Fruit fly (Drosophila melanogaster): ENCODE measurements around the gene Hipk.

Gene Hipk

dm6 chr3L:629916-630663, 87.2 kb downstream of the Hipk start (continued):
- TF ChIP-seq cas (GFP tag; IDR thresholded peaks at IDR 0.05) (peak; percentile 37; the same call in 1 of the 2 replicates), bab2 (GFP tag; optimal IDR thresholded peaks at IDR 0.05) (no peak), amos (GFP tag; IDR thresholded peaks at IDR 0.05; ENCODE audit: partially characterized antibody) (no peak; the same call in 1 of the 2 replicates), pum (GFP tag; optimal IDR thresholded peaks at IDR 0.05) (no peak), CG10462 (GFP tag; optimal IDR thresholded peaks at IDR 0.05) (peak; percentile 35), HmgZ (tag; optimal IDR thresholded peaks at IDR 0.05) (peak; percentile 9), CG3847 (GFP tag; IDR thresholded peaks at IDR 0.05) (peak; percentile 40; the same call in 1 of the 2 replicates), row (GFP tag; IDR thresholded peaks at IDR 0.05) (peak; percentile 87), sob (GFP tag; IDR thresholded peaks at IDR 0.05) (peak; percentile 71), Dip3 (GFP tag; optimal IDR thresholded peaks at IDR 0.05) (peak; percentile 9), Oli (tag; optimal IDR thresholded peaks at IDR 0.05) (peak; percentile 15), al (GFP tag; IDR thresholded peaks at IDR 0.05) (peak; percentile 62), Usf (GFP tag; optimal IDR thresholded peaks at IDR 0.05) (no peak), Taf1 (GFP tag; IDR thresholded peaks at IDR 0.05) (peak; percentile 48), PHDP (tag; optimal IDR thresholded peaks at IDR 0.05) (peak; percentile 48), repo (GFP tag; optimal IDR thresholded peaks at IDR 0.05) (no peak), ase (GFP tag; IDR thresholded peaks at IDR 0.05) (peak; percentile 72; the same call in 2 of the 3 replicates), schlank (tag; optimal IDR thresholded peaks at IDR 0.05) (no peak), CG10267 (tag; optimal IDR thresholded peaks at IDR 0.05) (peak; percentile 12), Rfx (GFP tag; IDR thresholded peaks at IDR 0.05) (peak; percentile 79), grau (tag; optimal IDR thresholded peaks at IDR 0.05) (peak; percentile 96), CG13287 (GFP tag; IDR thresholded peaks at IDR 0.05; ENCODE audit: partially characterized antibody) (0 out of 2 replicates have a peak, but pooled peaks have one; percentile 16), crp (GFP tag; optimal IDR thresholded peaks at IDR 0.05) (peak in 1 of 2 experiments; percentile 68), CG2678 (tag; optimal IDR thresholded peaks at IDR 0.05) (peak; percentile 58), CG30403 (GFP tag; optimal IDR thresholded peaks at IDR 0.05) (peak; percentile 68), gcm (GFP tag; optimal IDR thresholded peaks at IDR 0.05) (no peak), phol (tag; optimal IDR thresholded peaks at IDR 0.05) (peak; percentile 36), H2.0 (GFP tag; IDR thresholded peaks at IDR 0.05) (0 out of 2 replicates have a peak, but pooled peaks have one; percentile 24), ro (GFP tag; IDR thresholded peaks at IDR 0.05) (no peak), D19A (tag; optimal IDR thresholded peaks at IDR 0.05) (peak; percentile 21), CG12769 (tag; optimal IDR thresholded peaks at IDR 0.05) (peak; percentile 30), pho (GFP tag; optimal IDR thresholded peaks at IDR 0.05) (no peak), CG8388 (GFP tag; optimal IDR thresholded peaks at IDR 0.05) (peak; percentile 25), pan (optimal IDR thresholded peaks at IDR 0.05) (no peak), pan (GFP tag; optimal IDR thresholded peaks at IDR 0.05 in 1 of 2, IDR thresholded peaks at IDR 0.05 in 1 of 2) (peak in 1 of 2 experiments; percentile 71), CG12104 (GFP tag; optimal IDR thresholded peaks at IDR 0.05) (peak; percentile 36), CG18262 (tag; optimal IDR thresholded peaks at IDR 0.05) (peak; percentile 40), HLH3B (GFP tag; IDR thresholded peaks at IDR 0.05) (peak; percentile 52; the same call in 1 of the 2 replicates), CG7556 (GFP tag; optimal IDR thresholded peaks at IDR 0.05) (peak; percentile 57), Med (GFP tag) (peak; percentile 72), lov (optimal IDR thresholded peaks at IDR 0.05) (no peak), lov (GFP tag; IDR thresholded peaks at IDR 0.05) (peak; percentile 72; the same call in 1 of the 3 replicates), ranshi (GFP tag; IDR thresholded peaks at IDR 0.05) (0 out of 2 replicates have a peak, but pooled peaks have one; percentile 55), ewg (GFP tag; optimal IDR thresholded peaks at IDR 0.05) (peak; percentile 70), CG14667 (GFP tag; IDR thresholded peaks at IDR 0.05) (peak; percentile 56), CG33557 (GFP tag; optimal IDR thresholded peaks at IDR 0.05) (no peak), esg (GFP tag; conservative IDR thresholded peaks at IDR 0.05) (peak; percentile 32; the same call in 1 of the 2 replicates), mam (GFP tag; optimal IDR thresholded peaks at IDR 0.05) (peak; percentile 9), emc (GFP tag; optimal IDR thresholded peaks at IDR 0.05) (no peak)

Data from whole organism, embryonic.